Worm (Caenorhabditis elegans): ENCODE measurements around the gene T21B4.15.

ce11 chrII:12518809-12519344 is 28.9 kb downstream of the T21B4.15 start, which contains the start of gene srh-70:
- TF ChIP-seq ceh-32 (tag; optimal IDR thresholded peaks at IDR 0.05; ENCODE audit: poor library complexity): no peak
- TF ChIP-seq skn-1 (tag; optimal IDR thresholded peaks at IDR 0.05): no peak
- peak; percentile 2 for TF ChIP-seq jun-1 (tag; optimal IDR thresholded peaks at IDR 0.05)
- TF ChIP-seq lin-13 (GFP tag; optimal IDR thresholded peaks at IDR 0.05): no peak
- no peak for TF ChIP-seq nhr-11 (tag; optimal IDR thresholded peaks at IDR 0.05)
- peak; percentile 94 for TF ChIP-seq pqm-1 (tag; optimal IDR thresholded peaks at IDR 0.05)
- no peak for TF ChIP-seq lin-29 (GFP tag; IDR thresholded peaks at IDR 0.05)
